Fruit fly (Drosophila melanogaster) whole organism, embryonic: ENCODE measurements around the gene CG42296.

Source experiments
- ATbp ChIP-seq: fragments of 200-800 bp; sonication (Bioruptor generic); optimal IDR thresholded peaks from 2 replicates; lab custom pipeline; 2017; ENCODE audit warnings: missing biosample characterization, mild to moderate bottlenecking, missing genetic modification characterization, missing genetic modification reagents
- Atf3 ChIP-seq: fragments of 200-800 bp; sonication (Bioruptor generic); optimal IDR thresholded peaks from 3 replicates; lab custom pipeline; 2016; ENCODE audit warnings: missing biosample characterization, missing genetic modification characterization
- BEAF-32 ChIP-seq: fragments of 200-800 bp; sonication (Bioruptor generic); optimal IDR thresholded peaks from 3 replicates; lab custom pipeline; 2017; ENCODE audit warnings: missing biosample characterization, missing genetic modification characterization, mild to moderate bottlenecking, moderate library complexity, missing genetic modification reagents
- Bdp1 ChIP-seq: fragments of 200-800 bp; sonication (Bioruptor generic); optimal IDR thresholded peaks from 3 replicates; lab custom pipeline; 2016; ENCODE audit warnings: missing biosample characterization, missing genetic modification characterization
- Bgb ChIP-seq: fragments of 200-800 bp; sonication (Bioruptor generic); IDR thresholded peaks from 2 replicates; pipeline ENCODE4 v1.3.6; 2022; ENCODE audit warnings: missing biosample characterization, missing genetic modification characterization; ENCODE audit not compliant: partially characterized antibody
- Blimp-1 ChIP-seq: fragments of 200-800 bp; sonication (Bioruptor generic); optimal IDR thresholded peaks from 3 replicates; lab custom pipeline; 2018; ENCODE audit warnings: missing biosample characterization, missing genetic modification characterization, mild to moderate bottlenecking, moderate library complexity, missing genetic modification reagents
- CG13287 ChIP-seq: fragments of 200-800 bp; sonication (Bioruptor generic); IDR thresholded peaks from 2 replicates; pipeline ENCODE4 v1.3.6; 2022; ENCODE audit warnings: missing biosample characterization, missing genetic modification characterization; ENCODE audit not compliant: partially characterized antibody
- CG14710 ChIP-seq: fragments of 200-800 bp; sonication (Bioruptor generic); optimal IDR thresholded peaks from 3 replicates; lab custom pipeline; 2019; ENCODE audit warnings: missing biosample characterization, mild to moderate bottlenecking, missing genetic modification characterization, moderate library complexity
- CG16813 ChIP-seq: fragments of 200-800 bp; sonication (Bioruptor generic); IDR thresholded peaks from 3 replicates; pipeline ENCODE4 v1.3.6; 2022; ENCODE audit warnings: missing biosample characterization, missing genetic modification characterization; ENCODE audit not compliant: partially characterized antibody
- CG17612 ChIP-seq: fragments of 200-800 bp; sonication (Bioruptor generic); IDR thresholded peaks from 2 replicates; pipeline ENCODE4 v1.3.6; 2022; ENCODE audit warnings: missing biosample characterization, missing genetic modification characterization
- CG18262 ChIP-seq: fragments of 200-800 bp; optimal IDR thresholded peaks from 3 replicates; lab custom pipeline; 2019; ENCODE audit warnings: missing biosample characterization, mild to moderate bottlenecking, missing genetic modification characterization, moderate library complexity
- CG18476 ChIP-seq: fragments of 200-800 bp; sonication (Bioruptor generic); optimal IDR thresholded peaks from 2 replicates; lab custom pipeline; 2016; ENCODE audit warnings: missing biosample characterization, mild to moderate bottlenecking, missing genetic modification characterization
- CG31441 ChIP-seq: fragments of 200-800 bp; sonication (Bioruptor generic); IDR thresholded peaks from 2 replicates; pipeline ENCODE4 v1.3.6; 2022; ENCODE audit warnings: missing biosample characterization, missing genetic modification characterization
- CG3281 ChIP-seq: fragments of 200-800 bp; sonication (Bioruptor generic); optimal IDR thresholded peaks from 3 replicates; lab custom pipeline; 2017; ENCODE audit warnings: missing biosample characterization, mild to moderate bottlenecking, missing genetic modification characterization
- CG34224 ChIP-seq: fragments of 200-800 bp; sonication (Bioruptor generic); IDR thresholded peaks from 3 replicates; pipeline ENCODE4 v1.3.6; 2022; ENCODE audit warnings: missing biosample characterization, missing genetic modification characterization; ENCODE audit not compliant: partially characterized antibody
- CG6791 ChIP-seq: fragments of 200-800 bp; sonication (Bioruptor generic); IDR thresholded peaks from 3 replicates; pipeline ENCODE4 v1.3.6; 2022; ENCODE audit warnings: missing biosample characterization, missing genetic modification characterization; ENCODE audit not compliant: partially characterized antibody
- CG7357 ChIP-seq: fragments of 200-800 bp; sonication (Bioruptor generic); IDR thresholded peaks from 3 replicates; pipeline ENCODE4 v1.3.6; 2022; ENCODE audit warnings: missing biosample characterization, missing genetic modification characterization
- CTCF ChIP-seq: fragments of 200-800 bp; sonication (Bioruptor generic); optimal IDR thresholded peaks from 2 replicates; lab custom pipeline; 2017; ENCODE audit warnings: missing biosample characterization, mild to moderate bottlenecking, missing genetic modification characterization, moderate library complexity
- D19B ChIP-seq: fragments of 200-800 bp; sonication (Bioruptor generic); optimal IDR thresholded peaks from 2 replicates; lab custom pipeline; 2017; ENCODE audit warnings: missing biosample characterization, mild to moderate bottlenecking, missing genetic modification characterization
- Dfd ChIP-seq, 2 experiments: fragments of >200 bp; optimal IDR thresholded peaks; 2 replicates each; lab custom pipeline; 2017; ENCODE audit warnings: missing biosample characterization in 2 of 2, missing genetic modification characterization in 2 of 2
- Doc3 ChIP-seq: fragments of 200-800 bp; sonication (Bioruptor generic); IDR thresholded peaks from 3 replicates; pipeline ENCODE4 v1.3.6; 2022; ENCODE audit warnings: missing biosample characterization, missing genetic modification characterization; ENCODE audit not compliant: partially characterized antibody
- Gsc ChIP-seq: fragments of 200-800 bp; sonication (Bioruptor generic); IDR thresholded peaks from 2 replicates; pipeline ENCODE4 v1.3.6; 2022; ENCODE audit warnings: missing biosample characterization, missing genetic modification characterization
- HLH4C ChIP-seq: fragments of 200-800 bp; sonication (Bioruptor generic); IDR thresholded peaks from 3 replicates; pipeline ENCODE4 v1.3.6; 2022; ENCODE audit warnings: missing biosample characterization, missing genetic modification characterization; ENCODE audit not compliant: partially characterized antibody
- Hr39 ChIP-seq: fragments of >200 bp; optimal IDR thresholded peaks from 2 replicates; lab custom pipeline; 2017
- Neu2 ChIP-seq: fragments of 200-800 bp; sonication (Bioruptor generic); optimal IDR thresholded peaks from 3 replicates; lab custom pipeline; 2016; ENCODE audit warnings: missing biosample characterization, missing genetic modification characterization, borderline replicate concordance
- Opbp ChIP-seq: fragments of 200-800 bp; sonication (Bioruptor generic); IDR thresholded peaks from 3 replicates; pipeline ENCODE4 v1.3.6; 2022; ENCODE audit warnings: missing biosample characterization, missing genetic modification characterization; ENCODE audit not compliant: partially characterized antibody
- Scr ChIP-seq: fragments of 200-800 bp; sonication (Bioruptor generic); IDR thresholded peaks from 2 replicates; pipeline ENCODE4 v1.3.6; 2022; ENCODE audit warnings: missing biosample characterization, missing genetic modification characterization; ENCODE audit not compliant: partially characterized antibody
- amos ChIP-seq: fragments of 200-800 bp; sonication (Bioruptor generic); IDR thresholded peaks from 2 replicates; pipeline ENCODE4 v1.3.6; 2022; ENCODE audit warnings: missing biosample characterization, missing genetic modification characterization; ENCODE audit not compliant: partially characterized antibody
- ato ChIP-seq: fragments of 200-800 bp; sonication (Bioruptor generic); IDR thresholded peaks from 2 replicates; pipeline ENCODE4 v1.3.6; 2022; ENCODE audit warnings: missing biosample characterization, missing genetic modification characterization; ENCODE audit not compliant: partially characterized antibody
- bbx ChIP-seq: fragments of 200-800 bp; sonication (Bioruptor generic); IDR thresholded peaks from 2 replicates; pipeline ENCODE4 v1.3.6; 2022; ENCODE audit warnings: missing biosample characterization, missing genetic modification characterization; ENCODE audit not compliant: partially characterized antibody
- exex ChIP-seq: fragments of 200-800 bp; sonication (Bioruptor generic); optimal IDR thresholded peaks from 4 replicates; lab custom pipeline; 2018; ENCODE audit warnings: missing biosample characterization, mild to moderate bottlenecking, missing genetic modification characterization, moderate library complexity
- gem ChIP-seq: fragments of 200-800 bp; sonication (Bioruptor generic); optimal IDR thresholded peaks from 2 replicates; lab custom pipeline; 2019; ENCODE audit warnings: missing biosample characterization, mild to moderate bottlenecking, missing genetic modification characterization, moderate library complexity
- grau ChIP-seq: fragments of 200-800 bp; optimal IDR thresholded peaks from 3 replicates; lab custom pipeline; 2019; ENCODE audit warnings: missing biosample characterization, mild to moderate bottlenecking, missing genetic modification characterization, moderate library complexity
- grn ChIP-seq: fragments of 200-800 bp; sonication (Bioruptor generic); optimal IDR thresholded peaks from 3 replicates; lab custom pipeline; 2017; ENCODE audit warnings: missing biosample characterization, missing genetic modification characterization
- gt ChIP-seq: fragments of 200-800 bp; sonication (Bioruptor generic); IDR thresholded peaks from 2 replicates; pipeline ENCODE4 v1.3.6; 2022; ENCODE audit warnings: missing biosample characterization, missing genetic modification characterization
- hkb ChIP-seq, 2 experiments: fragments of 200-800 bp in 1 of 2; fragments of >200 bp in 1 of 2; sonication (Bioruptor generic) in 1 of 2; IDR thresholded peaks in 1 of 2; optimal IDR thresholded peaks in 1 of 2; 2 replicates each; pipeline versions ENCODE4 v1.3.6 to Lab custom; 2017 to 2022; ENCODE audit warnings: missing biosample characterization in 1 of 2, missing genetic modification characterization in 1 of 2
- knrl ChIP-seq: fragments of 200-800 bp; sonication (Bioruptor generic); IDR thresholded peaks from 3 replicates; pipeline ENCODE4 v1.3.6; 2022; ENCODE audit warnings: missing biosample characterization, missing genetic modification characterization; ENCODE audit not compliant: partially characterized antibody
- mld ChIP-seq: fragments of 200-800 bp; sonication (Bioruptor generic); IDR thresholded peaks from 3 replicates; pipeline ENCODE4 v1.3.6; 2022; ENCODE audit warnings: missing biosample characterization, missing genetic modification characterization; ENCODE audit not compliant: partially characterized antibody
- nerfin-1 ChIP-seq: fragments of 200-800 bp; sonication (Bioruptor generic); optimal IDR thresholded peaks from 3 replicates; lab custom pipeline; 2019; ENCODE audit warnings: missing biosample characterization, mild to moderate bottlenecking, missing genetic modification characterization, moderate library complexity
- nerfin-2 ChIP-seq: fragments of 200-800 bp; sonication (Bioruptor generic); IDR thresholded peaks from 2 replicates; pipeline ENCODE4 v1.3.6; 2022; ENCODE audit warnings: missing biosample characterization, missing genetic modification characterization; ENCODE audit not compliant: partially characterized antibody
- sd ChIP-seq: fragments of 200-800 bp; sonication (Bioruptor generic); optimal IDR thresholded peaks from 3 replicates; lab custom pipeline; 2018; ENCODE audit warnings: missing biosample characterization, mild to moderate bottlenecking, missing genetic modification characterization, moderate library complexity
- sens ChIP-seq: fragments of 200-800 bp; sonication (Bioruptor generic); peaks from one replicate; lab custom pipeline; 2016; ENCODE audit warnings: missing biosample characterization, missing genetic modification characterization
- sqz ChIP-seq: fragments of 200-800 bp; sonication (Bioruptor generic); optimal IDR thresholded peaks from 3 replicates; lab custom pipeline; 2018; ENCODE audit warnings: missing biosample characterization, mild to moderate bottlenecking, missing genetic modification characterization
- tap ChIP-seq: fragments of 200-800 bp; optimal IDR thresholded peaks from 3 replicates; lab custom pipeline; 2019; ENCODE audit warnings: missing biosample characterization, mild to moderate bottlenecking, missing genetic modification characterization, moderate library complexity
- tna ChIP-seq: fragments of 200-800 bp; sonication (Bioruptor generic); IDR thresholded peaks from 2 replicates; pipeline ENCODE4 v1.3.6; 2022; ENCODE audit warnings: missing biosample characterization, missing genetic modification characterization; ENCODE audit not compliant: partially characterized antibody
- vnd ChIP-seq: fragments of 200-800 bp; sonication (Bioruptor generic); IDR thresholded peaks from 3 replicates; pipeline ENCODE4 v1.3.6; 2022; ENCODE audit warnings: missing biosample characterization, missing genetic modification characterization; ENCODE audit not compliant: partially characterized antibody

Gene CG42296

dm6 chr2L:2010335-2011061 lies 25.3 kb downstream of the CG42296 start:
- TF ChIP-seq CG31441 (GFP tag; lab: Robert Waterston, UW) (peak; percentile 33; the same call in 1 of the 2 replicates), Blimp-1 (GFP tag; lab: Kevin White, UChicago) (peak; percentile 27), gt (GFP tag; lab: Robert Waterston, UW) (no peak), CG3281 (no peak), CG13287 (GFP tag; lab: Robert Waterston, UW) (peak; percentile 9; the same call in 1 of the 2 replicates), knrl (peak; percentile 55), grn (peak; percentile 17), grau (tag; lab: Kevin White, UChicago) (no peak), HLH4C (GFP tag; lab: Robert Waterston, UW) (peak; percentile 76), mld (GFP tag; lab: Robert Waterston, UW) (peak; percentile 85), BEAF-32 (no peak), CG6791 (GFP tag; lab: Robert Waterston, UW) (peak; percentile 93), CG14710 (tag; lab: Kevin White, UChicago) (no peak), D19B (GFP tag; lab: Kevin White, UChicago) (no peak), sens (GFP tag; lab: Kevin White, UChicago) (peak; percentile 53), CTCF (GFP tag; lab: Kevin White, UChicago) (no peak), CG18476 (GFP tag; lab: Kevin White, UChicago) (no peak), bbx (GFP tag; lab: Robert Waterston, UW) (peak; percentile 85), exex (tag; lab: Kevin White, UChicago) (peak; percentile 40), gem (peak; percentile 13), ato (GFP tag; lab: Robert Waterston, UW) (peak; percentile 80), CG16813 (GFP tag; lab: Robert Waterston, UW) (peak; percentile 90), tap (peak; percentile 25), Opbp (GFP tag; lab: Robert Waterston, UW) (peak; percentile 85; the same call in 2 of the 3 replicates), amos (GFP tag; lab: Robert Waterston, UW) (peak; percentile 85), Bgb (peak; percentile 73; the same call in 1 of the 2 replicates), hkb (optimal IDR thresholded peaks at IDR 0.05; lab: Kevin White, UChicago) (no peak), hkb (GFP tag; IDR thresholded peaks at IDR 0.05; lab: Robert Waterston, UW) (0 out of 2 replicates have a peak, but pooled peaks have one; percentile 12), CG17612 (GFP tag; lab: Robert Waterston, UW) (no peak), sd (tag; lab: Kevin White, UChicago) (no peak), CG7357 (GFP tag; lab: Robert Waterston, UW) (no peak), tna (GFP tag; lab: Robert Waterston, UW) (peak; percentile 71; the same call in 1 of the 2 replicates), Bdp1 (GFP tag; lab: Kevin White, UChicago) (peak; percentile 99), ATbp (GFP tag; lab: Kevin White, UChicago) (no peak), Atf3 (GFP tag; lab: Kevin White, UChicago) (no peak), sqz (GFP tag; lab: Kevin White, UChicago) (peak; percentile 32), Scr (peak; percentile 77), Doc3 (GFP tag; lab: Robert Waterston, UW) (0 out of 3 replicates have a peak, but pooled peaks have one; percentile 27), CG34224 (GFP tag; lab: Robert Waterston, UW) (peak; percentile 56; the same call in 2 of the 3 replicates), Gsc (GFP tag; lab: Robert Waterston, UW) (no peak), Neu2 (no peak), vnd (GFP tag; lab: Robert Waterston, UW) (peak; percentile 60; the same call in 2 of the 3 replicates), Hr39 (lab: Kevin White, UChicago) (no peak), nerfin-1 (tag; lab: Kevin White, UChicago) (no peak), CG18262 (tag; lab: Kevin White, UChicago) (peak; percentile 26), Dfd (GFP tag; optimal IDR thresholded peaks at IDR 0.05; lab: Kevin White, UChicago) (no peak), nerfin-2 (peak; percentile 73)
